Comparison of ENCODE assay signal across 5 worm cellular contexts in the genomic region with DNA sequence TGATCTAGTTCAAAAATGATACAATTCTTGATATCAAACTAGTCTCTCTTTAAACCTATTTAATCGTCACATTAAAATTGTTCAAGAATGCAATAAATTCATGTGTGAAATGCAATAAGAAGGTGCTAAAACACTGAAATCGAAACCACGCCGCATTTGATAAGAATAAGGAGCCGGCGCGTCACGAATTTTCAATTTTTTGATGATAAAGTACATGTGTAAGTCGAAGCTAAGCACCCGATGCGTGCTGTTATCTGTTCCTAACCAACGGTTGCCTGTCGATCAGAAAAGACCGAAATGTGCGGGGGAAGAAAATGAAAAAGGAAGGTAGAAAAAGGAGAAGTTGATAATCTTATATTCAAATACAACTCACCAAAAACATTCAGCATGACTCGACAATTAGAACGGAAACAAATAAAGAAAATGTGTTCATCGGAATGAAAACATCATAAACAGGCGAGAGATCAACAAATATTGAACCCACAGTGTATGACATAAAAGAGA.
A peak's percentile ranks its signal among the peaks of the same experiment; 100 is the strongest.
TF ChIP-seq lines count a peak whose summit lies in the region.

A gene (minus strand): TSS at position 454 of the 504 bp plus-strand sequence.

TF ChIP-seq in whole organism, L1 larva, 84 proteins besides CTCF, POLR2A, EP300 and RAD21:
- TF ChIP-seq mdl-1 (tag; optimal IDR thresholded peaks at IDR 0.05; lab: Kevin White, UChicago) (no peak), elt-2 (tag; optimal IDR thresholded peaks at IDR 0.05; lab: Kevin White, UChicago) (peak; percentile 93), zag-1 (tag; optimal IDR thresholded peaks at IDR 0.05; lab: Kevin White, UChicago) (no peak), lin-35 (GFP tag; optimal IDR thresholded peaks at IDR 0.05; lab: Kevin White, UChicago) (peak in 1 of 2 experiments; percentile 24), efl-1 (optimal IDR thresholded peaks at IDR 0.05; lab: Kevin White, UChicago) (no peak), efl-1 (GFP tag; optimal IDR thresholded peaks at IDR 0.05 in 1 of 2; lab: Kevin White, UChicago) (peak in 1 of 2 experiments; percentile 78), unc-86 (tag; optimal IDR thresholded peaks at IDR 0.05; lab: Kevin White, UChicago) (no peak), nhr-19 (GFP tag; conservative IDR thresholded peaks at IDR 0.05; lab: Robert Waterston, UW) (no peak), nhr-237 (tag; optimal IDR thresholded peaks at IDR 0.05; lab: Kevin White, UChicago) (no peak), pqm-1 (tag; optimal IDR thresholded peaks at IDR 0.05; lab: Kevin White, UChicago) (peak; percentile 10), nhr-20 (tag; optimal IDR thresholded peaks at IDR 0.05; lab: Kevin White, UChicago) (peak; percentile 38), nhr-90 (tag; optimal IDR thresholded peaks at IDR 0.05; lab: Kevin White, UChicago; ENCODE audit: poor library complexity) (peak; percentile 2)

TF ChIP-seq in whole organism, L2 larva, 48 proteins besides CTCF, POLR2A, EP300 and RAD21:
- TF ChIP-seq sma-9 (GFP tag; optimal IDR thresholded peaks at IDR 0.05; lab: Kevin White, UChicago): peak; percentile 54
- TF ChIP-seq sma-9 (tag; optimal IDR thresholded peaks at IDR 0.05; lab: Kevin White, UChicago): no peak
- peak; percentile 21 for TF ChIP-seq crh-2 (tag; optimal IDR thresholded peaks at IDR 0.05; lab: Kevin White, UChicago)
- peak; percentile 82 for TF ChIP-seq fos-1 (tag; optimal IDR thresholded peaks at IDR 0.05; lab: Kevin White, UChicago)
- no peak for TF ChIP-seq Y55F3AM.14 (GFP tag; optimal IDR thresholded peaks at IDR 0.05; lab: Kevin White, UChicago)

TF ChIP-seq in whole organism, L3 larva, 47 proteins besides CTCF, POLR2A, EP300 and RAD21:
- TF ChIP-seq nfya-1 (tag; optimal IDR thresholded peaks at IDR 0.05; lab: Kevin White, UChicago; ENCODE audit: insufficient read depth): no peak
- TF ChIP-seq jun-1 (tag; optimal IDR thresholded peaks at IDR 0.05; lab: Kevin White, UChicago): peak; percentile 37
- TF ChIP-seq elt-2 (tag; optimal IDR thresholded peaks at IDR 0.05; lab: Kevin White, UChicago): peak; percentile 97
- no peak for TF ChIP-seq ceh-82 (tag; optimal IDR thresholded peaks at IDR 0.05; lab: Kevin White, UChicago)
- TF ChIP-seq elt-1 (tag; optimal IDR thresholded peaks at IDR 0.05; lab: Kevin White, UChicago): no peak
- TF ChIP-seq lsy-12 (tag; optimal IDR thresholded peaks at IDR 0.05; lab: Kevin White, UChicago): no peak
- peak; percentile 86 for TF ChIP-seq pqm-1 (tag; optimal IDR thresholded peaks at IDR 0.05; lab: Kevin White, UChicago)
TF ChIP-seq in whole organism, L3 larva: peak in this region for 3.

TF ChIP-seq in whole organism, L4 larva, 104 proteins besides CTCF, POLR2A, EP300 and RAD21:
- TF ChIP-seq nhr-28 (tag; optimal IDR thresholded peaks at IDR 0.05; lab: Kevin White, UChicago) (peak; percentile 75), daf-16 (GFP tag; optimal IDR thresholded peaks at IDR 0.05; lab: Kevin White, UChicago) (no peak), daf-16 (tag; optimal IDR thresholded peaks at IDR 0.05; lab: Kevin White, UChicago) (peak; percentile 70), nhr-41 (GFP tag; IDR thresholded peaks at IDR 0.05; lab: Robert Waterston, UW) (0 out of 2 replicates have a peak, but pooled peaks have one; percentile 32), dmd-6 (GFP tag; IDR thresholded peaks at IDR 0.05; lab: Robert Waterston, UW) (peak; percentile 94), hlh-11 (tag; optimal IDR thresholded peaks at IDR 0.05; lab: Kevin White, UChicago) (peak; percentile 84), nhr-48 (tag; optimal IDR thresholded peaks at IDR 0.05; lab: Kevin White, UChicago) (peak; percentile 28), php-3 (GFP tag; IDR thresholded peaks at IDR 0.05; lab: Robert Waterston, UW) (peak; percentile 98), mxl-3 (GFP tag; optimal IDR thresholded peaks at IDR 0.05; lab: Kevin White, UChicago) (peak; percentile 72), zag-1 (tag; optimal IDR thresholded peaks at IDR 0.05; lab: Kevin White, UChicago) (no peak), tra-1 (GFP tag; IDR thresholded peaks at IDR 0.05; lab: Robert Waterston, UW) (peak; percentile 82; the same call in 1 of the 2 replicates), pqm-1 (tag; optimal IDR thresholded peaks at IDR 0.05; lab: Kevin White, UChicago) (peak; percentile 86), dve-1 (tag; optimal IDR thresholded peaks at IDR 0.05; lab: Kevin White, UChicago; ENCODE audit: insufficient read depth) (peak; percentile 71), mdl-1 (tag; optimal IDR thresholded peaks at IDR 0.05; lab: Kevin White, UChicago) (peak in 1 of 2 experiments; percentile 45), Y5F2A.4 (GFP tag; optimal IDR thresholded peaks at IDR 0.05; lab: Kevin White, UChicago) (no peak), ceh-62 (tag; optimal IDR thresholded peaks at IDR 0.05; lab: Kevin White, UChicago) (no peak)

TF ChIP-seq in whole organism, young adult, 124 proteins besides CTCF, POLR2A, EP300 and RAD21:
- TF ChIP-seq let-607 (tag; optimal IDR thresholded peaks at IDR 0.05; lab: Kevin White, UChicago) (peak in 1 of 2 experiments; percentile 23), ekl-4 (GFP tag; IDR thresholded peaks at IDR 0.05; lab: Robert Waterston, UW) (no peak), ets-4 (GFP tag; optimal IDR thresholded peaks at IDR 0.05; lab: Kevin White, UChicago) (peak; percentile 38), ceh-58 (GFP tag; IDR thresholded peaks at IDR 0.05; lab: Robert Waterston, UW) (no peak), gei-17 (GFP tag; optimal IDR thresholded peaks at IDR 0.05; lab: Kevin White, UChicago) (no peak), C06A6.2 (GFP tag; conservative IDR thresholded peaks at IDR 0.05; lab: Robert Waterston, UW) (no peak), nhr-80 (tag; optimal IDR thresholded peaks at IDR 0.05; lab: Kevin White, UChicago) (peak; percentile 92), K11D2.4 (GFP tag; IDR thresholded peaks at IDR 0.05; lab: Robert Waterston, UW) (no peak), madf-6 (GFP tag; IDR thresholded peaks at IDR 0.05; lab: Robert Waterston, UW) (no peak), repo-1 (tag; optimal IDR thresholded peaks at IDR 0.05; lab: Kevin White, UChicago) (no peak)
